Worm (Caenorhabditis elegans) whole organism, mixed stage, embryonic: ENCODE data around the gene fbxc-42.
"Not testable (repeated sequence)": the region's sequence is repeated elsewhere in the genome, so short reads cannot be mapped to it uniquely, and the experiment has no call there.

Experiments
- M03D4.4 ChIP-seq: sonication (generic microtip); optimal IDR thresholded peaks from 2 replicates; lab custom pipeline; 2017; ENCODE audit warnings: mild to moderate bottlenecking, missing genetic modification characterization, missing compliant biosample characterization
- bed-3 ChIP-seq: fragments of 200-800 bp; sonication (Bioruptor generic); optimal IDR thresholded peaks from 3 replicates; lab custom pipeline; 2018; ENCODE audit warnings: mild to moderate bottlenecking, missing genetic modification characterization, moderate library complexity, missing compliant biosample characterization
- blmp-1 ChIP-seq: fragments of 150-350 bp; optimal IDR thresholded peaks from 2 replicates; lab custom pipeline; 2014; ENCODE audit warnings: missing biosample characterization, missing genetic modification characterization
- ceh-39 ChIP-seq: fragments of 150-350 bp; optimal IDR thresholded peaks from 2 replicates; lab custom pipeline; 2014; ENCODE audit warnings: missing biosample characterization, missing genetic modification characterization
- ceh-43 ChIP-seq: fragments of 200-800 bp; sonication (Bioruptor generic); optimal IDR thresholded peaks from 2 replicates; lab custom pipeline; 2018; ENCODE audit warnings: mild to moderate bottlenecking, missing genetic modification characterization, moderate library complexity, missing compliant biosample characterization
- ceh-83 ChIP-seq: fragments of 200-800 bp; sonication (Bioruptor generic); optimal IDR thresholded peaks from 2 replicates; lab custom pipeline; 2018; ENCODE audit warnings: mild to moderate bottlenecking, missing genetic modification characterization, missing compliant biosample characterization
- ces-1 ChIP-seq: fragments of 150-350 bp; optimal IDR thresholded peaks from 2 replicates; lab custom pipeline; 2014; ENCODE audit warnings: missing biosample characterization, missing genetic modification reagents, missing genetic modification characterization
- cnd-1 ChIP-seq: fragments of 200-800 bp; sonication (Bioruptor generic); optimal IDR thresholded peaks from 2 replicates; lab custom pipeline; 2018; ENCODE audit warnings: mild to moderate bottlenecking, missing genetic modification characterization, missing compliant biosample characterization
- drap-1 ChIP-seq: fragments of 200-800 bp; sonication (Bioruptor generic); optimal IDR thresholded peaks from 3 replicates; lab custom pipeline; 2018; ENCODE audit warnings: mild to moderate bottlenecking, missing genetic modification characterization, missing compliant biosample characterization
- elt-3 ChIP-seq: fragments of 150-350 bp; optimal IDR thresholded peaks from 2 replicates; lab custom pipeline; 2014; ENCODE audit warnings: missing biosample characterization, missing genetic modification characterization
- flh-1 ChIP-seq: fragments of 200-800 bp; sonication (Bioruptor generic); optimal IDR thresholded peaks from 2 replicates; lab custom pipeline; 2018; ENCODE audit warnings: mild to moderate bottlenecking, missing genetic modification characterization, moderate library complexity, missing compliant biosample characterization
- ham-2 ChIP-seq: fragments of 200-800 bp; sonication (Bioruptor generic); optimal IDR thresholded peaks from 2 replicates; lab custom pipeline; 2018; ENCODE audit warnings: mild to moderate bottlenecking, missing genetic modification characterization, missing compliant biosample characterization
- hlh-1 ChIP-seq: fragments of 150-350 bp; optimal IDR thresholded peaks from 2 replicates; lab custom pipeline; 2014; ENCODE audit warnings: missing biosample characterization, missing genetic modification reagents, missing genetic modification characterization
- lin-32 ChIP-seq: fragments of 200-800 bp; sonication (Bioruptor generic); optimal IDR thresholded peaks from 2 replicates; lab custom pipeline; 2018; ENCODE audit warnings: mild to moderate bottlenecking, missing genetic modification characterization, missing compliant biosample characterization
- mab-5 ChIP-seq: fragments of 150-350 bp; optimal IDR thresholded peaks from 2 replicates; lab custom pipeline; 2014; ENCODE audit warnings: missing biosample characterization, missing genetic modification characterization
- mep-1 ChIP-seq: fragments of 150-350 bp; optimal IDR thresholded peaks from 2 replicates; lab custom pipeline; 2017; ENCODE audit warnings: missing biosample characterization, missing genetic modification reagents, missing genetic modification characterization, inconsistent platforms
- nhr-12 ChIP-seq: fragments of 150-350 bp; optimal IDR thresholded peaks from 2 replicates; lab custom pipeline; 2014; ENCODE audit warnings: missing biosample characterization, missing genetic modification characterization
- nhr-2 ChIP-seq: fragments of 150-350 bp; optimal IDR thresholded peaks from 2 replicates; lab custom pipeline; 2014; ENCODE audit warnings: missing biosample characterization, missing genetic modification characterization
- nhr-237 ChIP-seq: fragments of 150-350 bp; optimal IDR thresholded peaks from 2 replicates; lab custom pipeline; 2014; ENCODE audit warnings: missing biosample characterization, missing genetic modification characterization
- nhr-76 ChIP-seq: sonication (generic microtip); optimal IDR thresholded peaks from 2 replicates; lab custom pipeline; 2017; ENCODE audit warnings: missing biosample characterization, missing genetic modification characterization
- pha-4 ChIP-seq: fragments of 150-350 bp; optimal IDR thresholded peaks from 2 replicates; lab custom pipeline; 2018; ENCODE audit warnings: missing biosample characterization, missing genetic modification reagents, missing genetic modification characterization
- sem-2 ChIP-seq: fragments of 200-800 bp; sonication (Bioruptor generic); optimal IDR thresholded peaks from 2 replicates; lab custom pipeline; 2018; ENCODE audit warnings: mild to moderate bottlenecking, missing genetic modification characterization, missing compliant biosample characterization
- snpc-4 ChIP-seq: fragments of 150-350 bp; optimal IDR thresholded peaks from 2 replicates; lab custom pipeline; 2014; ENCODE audit warnings: missing biosample characterization, missing genetic modification characterization
- tbx-8 ChIP-seq: fragments of 200-800 bp; sonication (Bioruptor generic); optimal IDR thresholded peaks from 2 replicates; lab custom pipeline; 2018; ENCODE audit warnings: mild to moderate bottlenecking, missing genetic modification characterization, moderate library complexity, missing compliant biosample characterization
- unc-120 ChIP-seq: sonication (generic microtip); optimal IDR thresholded peaks from 2 replicates; lab custom pipeline; 2017; ENCODE audit warnings: missing genetic modification characterization, missing compliant biosample characterization; ENCODE audit not compliant: poor library complexity, severe bottlenecking
- unc-39 ChIP-seq: fragments of 150-350 bp; optimal IDR thresholded peaks from 2 replicates; lab custom pipeline; 2014; ENCODE audit warnings: missing biosample characterization, missing genetic modification characterization
- unc-62 ChIP-seq: fragments of 150-350 bp; optimal IDR thresholded peaks from 2 replicates; lab custom pipeline; 2014; ENCODE audit warnings: missing biosample characterization, missing genetic modification reagents, missing genetic modification characterization
- zip-8 ChIP-seq: fragments of 150-350 bp; optimal IDR thresholded peaks from 2 replicates; lab custom pipeline; 2014; ENCODE audit warnings: missing biosample characterization, missing genetic modification characterization
- ztf-11 ChIP-seq: fragments of 150-350 bp; optimal IDR thresholded peaks from 2 replicates; lab custom pipeline; 2014; ENCODE audit warnings: missing biosample characterization, missing genetic modification characterization

The fbxc-42 gene

ce11 chrII:999493-999892, 8.1 kb downstream of the fbxc-42 start, which contains the start of gene fbxb-29:
fbxb-29 (minus strand) TSS chrII:999593.
- TF ChIP-seq cnd-1 (tag; lab: Kevin White, UChicago): no peak
- TF ChIP-seq nhr-76 (tag; lab: Kevin White, UChicago): no peak
- TF ChIP-seq ham-2 (GFP tag; lab: Kevin White, UChicago): no peak
- no peak for TF ChIP-seq nhr-12 (tag; lab: Kevin White, UChicago)
- no peak for TF ChIP-seq nhr-237
- no peak for TF ChIP-seq ceh-39 (tag; lab: Kevin White, UChicago)
- no peak for TF ChIP-seq M03D4.4 (tag; lab: Kevin White, UChicago)
- TF ChIP-seq drap-1 (GFP tag; lab: Kevin White, UChicago): no peak
- TF ChIP-seq blmp-1 (tag; lab: Kevin White, UChicago): no peak
- TF ChIP-seq ceh-83 (GFP tag; lab: Kevin White, UChicago): no peak
- TF ChIP-seq mab-5 (tag; lab: Kevin White, UChicago): no peak
- no peak for TF ChIP-seq elt-3 (tag; lab: Kevin White, UChicago)
- no peak for TF ChIP-seq unc-62 (GFP tag; lab: Kevin White, UChicago)
- TF ChIP-seq pha-4 (tag; lab: Kevin White, UChicago): no peak
- TF ChIP-seq snpc-4 (tag; lab: Kevin White, UChicago): no peak
- no peak for TF ChIP-seq lin-32 (GFP tag; lab: Kevin White, UChicago)
- no peak for TF ChIP-seq flh-1 (GFP tag; lab: Kevin White, UChicago)

DNA sequence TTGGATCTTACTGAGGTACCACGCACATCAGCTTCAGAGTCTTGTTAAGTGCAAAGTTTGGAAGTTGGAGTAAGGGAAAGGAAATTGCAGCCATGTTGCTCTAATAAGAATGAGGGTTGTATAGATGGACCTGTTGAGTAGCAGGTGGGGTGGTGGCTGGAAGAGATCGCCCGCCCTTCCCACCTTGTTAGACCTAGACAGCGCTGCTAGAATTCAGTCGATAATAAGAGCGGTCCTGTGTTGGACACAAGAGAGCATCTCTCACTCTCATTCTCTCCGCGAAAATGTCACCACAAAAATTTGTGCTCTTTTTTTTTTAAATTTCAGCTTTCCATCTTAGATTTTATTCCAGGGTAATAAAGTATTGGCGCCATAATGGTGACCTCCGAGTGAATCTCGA, 10.0 kb downstream of the fbxc-42 start, which contains the start of the genes fbxb-30 and F45D11.5:
TSS of gene fbxb-30 (minus strand) at position 101 of the 400 bp plus-strand sequence.
TSS of gene F45D11.5 (plus strand) at position 352 of the 400 bp plus-strand sequence.
- TF ChIP-seq drap-1 (GFP tag; lab: Kevin White, UChicago) (no peak), cnd-1 (tag; lab: Kevin White, UChicago) (no peak), mep-1 (no peak), hlh-1 (tag; lab: Kevin White, UChicago) (no peak), ces-1 (no peak), sem-2 (GFP tag; lab: Kevin White, UChicago) (no peak), unc-39 (tag; lab: Kevin White, UChicago) (no peak), lin-32 (GFP tag; lab: Kevin White, UChicago) (no peak), nhr-76 (tag; lab: Kevin White, UChicago) (no peak), nhr-237 (no peak), flh-1 (GFP tag; lab: Kevin White, UChicago) (no peak)

DNA sequence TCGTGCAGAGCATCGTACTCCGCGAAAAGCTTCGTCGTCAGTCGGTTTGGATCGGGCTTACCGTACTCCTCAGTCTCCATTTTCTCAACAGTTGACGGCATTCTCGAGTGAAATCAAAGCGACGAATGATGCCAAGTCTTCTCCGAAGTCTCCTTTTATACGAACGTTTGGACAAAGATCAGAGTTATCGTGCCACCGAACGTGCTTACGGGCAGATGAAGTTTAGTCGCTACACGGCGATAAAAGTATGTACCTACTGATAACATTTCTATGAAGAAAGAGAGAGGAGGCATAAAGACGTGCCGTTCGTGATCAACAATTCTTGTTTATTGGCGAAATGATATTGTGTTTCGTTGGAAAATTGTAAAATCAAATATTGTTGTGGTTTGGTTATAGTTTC, 15.0 kb downstream of the fbxc-42 start, which contains the start of gene F45D11.14:
TSS of gene F45D11.14 (minus strand) at position 101 of the 400 bp plus-strand sequence.
- TF ChIP-seq elt-3, M03D4.4, cnd-1 (tag; lab: Kevin White, UChicago): not testable (repeated sequence)

ce11 chrII:1024684-1025083, 33.3 kb downstream of the fbxc-42 start, which contains the start of gene btb-11:
btb-11 (minus strand) TSS chrII:1024784.
- TF ChIP-seq unc-62 (GFP tag; lab: Kevin White, UChicago); unc-39 (tag; lab: Kevin White, UChicago); pha-4 (tag; lab: Kevin White, UChicago): not testable (repeated sequence)

ce11 chrII:1026670-1027069, 35.3 kb downstream of the fbxc-42 start, which contains the start of gene M01D1.12:
M01D1.12 (plus strand) TSS chrII:1026970.
- TF ChIP-seq zip-8 (tag; lab: Kevin White, UChicago) (no peak), nhr-76 (tag; lab: Kevin White, UChicago) (no peak), ceh-43 (GFP tag; lab: Kevin White, UChicago) (no peak), sem-2 (GFP tag; lab: Kevin White, UChicago) (no peak), bed-3 (GFP tag; lab: Kevin White, UChicago) (no peak), lin-32 (GFP tag; lab: Kevin White, UChicago) (no peak), unc-120 (tag; lab: Kevin White, UChicago) (no peak), tbx-8 (GFP tag; lab: Kevin White, UChicago) (no peak)
- TF ChIP-seq, all 35 proteins: peak for 0

DNA sequence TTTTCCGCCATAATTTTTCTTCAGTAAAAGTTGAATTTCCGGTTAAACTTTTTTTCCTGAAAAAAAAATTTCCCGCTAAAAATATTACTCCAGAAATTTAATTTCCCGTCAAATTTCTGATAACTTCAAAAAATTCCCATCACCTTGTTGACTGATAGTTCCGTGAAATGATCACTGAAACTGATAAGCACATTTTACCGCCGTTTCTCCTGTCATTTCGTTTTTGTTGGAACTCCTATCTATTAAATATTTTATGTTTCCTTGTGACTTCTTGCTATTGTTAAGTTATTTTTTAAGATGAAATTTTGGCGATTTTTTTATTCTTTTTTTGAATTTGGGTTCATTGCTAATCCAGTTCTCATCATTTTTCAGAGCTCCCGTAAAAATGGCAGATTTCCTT, 37.2 kb downstream of the fbxc-42 start, which contains the start of gene math-34:
TSS of gene math-34 (plus strand) at position 371 of the 400 bp plus-strand sequence.
- TF ChIP-seq ceh-83 (GFP tag; lab: Kevin White, UChicago) (no peak), unc-39 (tag; lab: Kevin White, UChicago) (no peak), bed-3 (GFP tag; lab: Kevin White, UChicago) (no peak), nhr-237 (no peak), nhr-2 (tag; lab: Kevin White, UChicago) (no peak), mep-1 (no peak), drap-1 (GFP tag; lab: Kevin White, UChicago) (no peak), zip-8 (tag; lab: Kevin White, UChicago) (no peak), ztf-11 (tag; lab: Kevin White, UChicago) (no peak), flh-1 (GFP tag; lab: Kevin White, UChicago) (no peak), sem-2 (GFP tag; lab: Kevin White, UChicago) (no peak), tbx-8 (GFP tag; lab: Kevin White, UChicago) (no peak), unc-62 (GFP tag; lab: Kevin White, UChicago) (no peak)
